Worm (Caenorhabditis elegans) whole organism, L2 larva: Measurements from ENCODE around the gene asp-7.

Source experiments
- ceh-82 ChIP-seq: fragments of 150-350 bp; optimal IDR thresholded peaks from 2 replicates; lab custom pipeline; 2014; ENCODE audit warnings: missing biosample characterization, missing genetic modification characterization
- egl-27 ChIP-seq: sonication (generic microtip); optimal IDR thresholded peaks from 3 replicates; lab custom pipeline; 2017; ENCODE audit warnings: missing biosample characterization, missing genetic modification reagents, missing genetic modification characterization
- elt-3 ChIP-seq: sonication (generic microtip); optimal IDR thresholded peaks from 2 replicates; lab custom pipeline; 2017; ENCODE audit warnings: missing biosample characterization, missing genetic modification characterization
- lin-13 ChIP-seq: fragments of 150-350 bp; optimal IDR thresholded peaks from 2 replicates; lab custom pipeline; 2014; ENCODE audit warnings: missing biosample characterization, missing genetic modification reagents, missing genetic modification characterization
- peb-1 ChIP-seq: fragments of 150-350 bp; optimal IDR thresholded peaks from 2 replicates; lab custom pipeline; 2014; ENCODE audit warnings: missing biosample characterization, missing genetic modification characterization
- unc-39 ChIP-seq: fragments of 150-350 bp; optimal IDR thresholded peaks from 2 replicates; lab custom pipeline; 2014; ENCODE audit warnings: missing biosample characterization, missing genetic modification characterization

ce11 chrV:3040930-3041329 lies 12.8 kb downstream of the asp-7 start:
- TF ChIP-seq egl-27 (tag; lab: Kevin White, UChicago): no peak
- no peak for TF ChIP-seq peb-1 (tag; lab: Kevin White, UChicago)
- TF ChIP-seq unc-39 (tag; lab: Kevin White, UChicago): no peak
- no peak for TF ChIP-seq elt-3
- TF ChIP-seq ceh-82 (tag; lab: Kevin White, UChicago): no peak
- TF ChIP-seq lin-13 (GFP tag; lab: Kevin White, UChicago): no peak
